Fruit fly (Drosophila melanogaster) whole organism, embryonic: Measurements from ENCODE around the gene Cdc45.
A peak's percentile ranks its signal among the peaks of the same experiment; 100 is the strongest.

Experiments used
- CG10431 ChIP-seq: fragments of 200-800 bp; sonication (Bioruptor generic); optimal IDR thresholded peaks from 3 replicates; lab custom pipeline; 2018; ENCODE audit warnings: missing biosample characterization, mild to moderate bottlenecking, missing genetic modification characterization
- CG10462 ChIP-seq: fragments of 200-800 bp; sonication (Bioruptor generic); optimal IDR thresholded peaks from 2 replicates; lab custom pipeline; 2016; ENCODE audit warnings: missing biosample characterization, missing genetic modification characterization
- CG13287 ChIP-seq: fragments of 200-800 bp; sonication (Bioruptor generic); IDR thresholded peaks from 2 replicates; pipeline ENCODE4 v1.3.6; 2022; ENCODE audit warnings: missing biosample characterization, missing genetic modification characterization; ENCODE audit not compliant: partially characterized antibody
- CG14860 ChIP-seq: fragments of 200-800 bp; sonication (Bioruptor generic); IDR thresholded peaks from 3 replicates; pipeline ENCODE4 v1.3.6; 2022; ENCODE audit warnings: missing biosample characterization, missing genetic modification characterization; ENCODE audit not compliant: partially characterized antibody
- CG15011 ChIP-seq: fragments of 200-800 bp; sonication (Bioruptor generic); optimal IDR thresholded peaks from 3 replicates; lab custom pipeline; 2018; ENCODE audit warnings: missing biosample characterization, mild to moderate bottlenecking, missing genetic modification characterization
- CG15514 ChIP-seq: fragments of 200-800 bp; sonication (Bioruptor generic); optimal IDR thresholded peaks from 3 replicates; lab custom pipeline; 2017; ENCODE audit warnings: missing biosample characterization, missing genetic modification characterization, mild to moderate bottlenecking, moderate library complexity, missing genetic modification reagents
- CG18599 ChIP-seq: fragments of 200-800 bp; sonication (Bioruptor generic); optimal IDR thresholded peaks from 3 replicates; lab custom pipeline; 2017; ENCODE audit warnings: missing biosample characterization, missing genetic modification characterization, mild to moderate bottlenecking, moderate library complexity, missing genetic modification reagents
- CG2712 ChIP-seq: fragments of 200-800 bp; optimal IDR thresholded peaks from 3 replicates; lab custom pipeline; 2019; ENCODE audit warnings: missing biosample characterization, mild to moderate bottlenecking, missing genetic modification characterization, moderate library complexity
- CG34224 ChIP-seq: fragments of 200-800 bp; sonication (Bioruptor generic); IDR thresholded peaks from 3 replicates; pipeline ENCODE4 v1.3.6; 2022; ENCODE audit warnings: missing biosample characterization, missing genetic modification characterization; ENCODE audit not compliant: partially characterized antibody
- CG4424 ChIP-seq: fragments of 200-800 bp; sonication (Bioruptor generic); optimal IDR thresholded peaks from 3 replicates; lab custom pipeline; 2016; ENCODE audit warnings: missing biosample characterization, missing genetic modification characterization
- CG6791 ChIP-seq: fragments of 200-800 bp; sonication (Bioruptor generic); IDR thresholded peaks from 3 replicates; pipeline ENCODE4 v1.3.6; 2022; ENCODE audit warnings: missing biosample characterization, missing genetic modification characterization; ENCODE audit not compliant: partially characterized antibody
- CG8290 ChIP-seq, 3 experiments: fragments of 200-800 bp; sonication (Bioruptor generic); optimal IDR thresholded peaks; 2 replicates each; lab custom pipeline; 2016 to 2019; ENCODE audit warnings: missing biosample characterization in 3 of 3, missing genetic modification characterization in 3 of 3, mild to moderate bottlenecking in 2 of 3, moderate library complexity in 1 of 3
- CG8944 ChIP-seq: fragments of 200-800 bp; sonication (Bioruptor generic); optimal IDR thresholded peaks from 3 replicates; lab custom pipeline; 2016; ENCODE audit warnings: missing biosample characterization, missing genetic modification characterization
- CG9876 ChIP-seq: fragments of 200-800 bp; sonication (Bioruptor generic); optimal IDR thresholded peaks from 2 replicates; lab custom pipeline; 2016; ENCODE audit warnings: missing biosample characterization, missing genetic modification characterization
- Dp ChIP-seq: fragments of 200-800 bp; sonication (Bioruptor generic); optimal IDR thresholded peaks from 2 replicates; lab custom pipeline; 2018; ENCODE audit warnings: missing biosample characterization, mild to moderate bottlenecking, missing genetic modification characterization, moderate library complexity
- Eip74EF ChIP-seq, 2 experiments: fragments of 200-800 bp in 1 of 2; fragments of >200 bp in 1 of 2; sonication (Bioruptor generic) in 1 of 2; optimal IDR thresholded peaks; 2 replicates each; lab custom pipeline; 2017 to 2019; ENCODE audit warnings: missing biosample characterization in 2 of 2, missing genetic modification characterization in 2 of 2, mild to moderate bottlenecking in 1 of 2, moderate library complexity in 1 of 2
- Lim3 ChIP-seq: fragments of 200-800 bp; sonication (Bioruptor generic); IDR thresholded peaks from 2 replicates; pipeline ENCODE4 v1.3.6; 2022; ENCODE audit warnings: missing biosample characterization, missing genetic modification characterization
- Meics ChIP-seq: fragments of 200-800 bp; sonication (Bioruptor generic); optimal IDR thresholded peaks from 2 replicates; lab custom pipeline; 2017; ENCODE audit warnings: missing biosample characterization, mild to moderate bottlenecking, missing genetic modification characterization
- Myb ChIP-seq: fragments of 200-800 bp; sonication (Bioruptor generic); optimal IDR thresholded peaks from 2 replicates; lab custom pipeline; 2016; ENCODE audit warnings: missing biosample characterization, missing genetic modification characterization
- NK7.1 ChIP-seq: fragments of 200-800 bp; sonication (Bioruptor generic); optimal IDR thresholded peaks from 3 replicates; lab custom pipeline; 2016; ENCODE audit warnings: missing biosample characterization, missing genetic modification characterization
- Nf-YC ChIP-seq: fragments of 200-800 bp; optimal IDR thresholded peaks from 3 replicates; lab custom pipeline; 2019; ENCODE audit warnings: missing biosample characterization, mild to moderate bottlenecking, missing genetic modification characterization, moderate library complexity
- NfI ChIP-seq: fragments of 200-800 bp; sonication (Bioruptor generic); optimal IDR thresholded peaks from 3 replicates; lab custom pipeline; 2018; ENCODE audit warnings: missing biosample characterization, mild to moderate bottlenecking, missing genetic modification characterization, moderate library complexity
- Opbp ChIP-seq: fragments of 200-800 bp; sonication (Bioruptor generic); IDR thresholded peaks from 3 replicates; pipeline ENCODE4 v1.3.6; 2022; ENCODE audit warnings: missing biosample characterization, missing genetic modification characterization; ENCODE audit not compliant: partially characterized antibody
- Rfx ChIP-seq: fragments of 200-800 bp; sonication (Bioruptor generic); IDR thresholded peaks from 2 replicates; pipeline ENCODE4 v1.3.6; 2022; ENCODE audit warnings: missing biosample characterization, missing genetic modification characterization
- Six4 ChIP-seq: fragments of 200-800 bp; sonication (Bioruptor generic); optimal IDR thresholded peaks from 2 replicates; lab custom pipeline; 2016; ENCODE audit warnings: missing biosample characterization, missing genetic modification characterization
- Sry-β ChIP-seq: fragments of 200-800 bp; sonication (Bioruptor generic); optimal IDR thresholded peaks from 2 replicates; lab custom pipeline; 2018; ENCODE audit warnings: missing biosample characterization, mild to moderate bottlenecking, missing genetic modification characterization, moderate library complexity
- Sry-δ ChIP-seq: fragments of 200-800 bp; sonication (Bioruptor generic); optimal IDR thresholded peaks from 2 replicates; lab custom pipeline; 2016; ENCODE audit warnings: missing biosample characterization, missing genetic modification characterization
- YL-1 ChIP-seq: fragments of 200-800 bp; sonication (Bioruptor generic); optimal IDR thresholded peaks from 3 replicates; lab custom pipeline; 2017; ENCODE audit warnings: missing biosample characterization, mild to moderate bottlenecking, missing genetic modification characterization
- abd-A ChIP-seq: fragments of 200-800 bp; sonication (Bioruptor generic); optimal IDR thresholded peaks from 3 replicates; lab custom pipeline; 2019; ENCODE audit warnings: missing biosample characterization, mild to moderate bottlenecking, missing genetic modification characterization, moderate library complexity
- amos ChIP-seq: fragments of 200-800 bp; sonication (Bioruptor generic); IDR thresholded peaks from 2 replicates; pipeline ENCODE4 v1.3.6; 2022; ENCODE audit warnings: missing biosample characterization, missing genetic modification characterization; ENCODE audit not compliant: partially characterized antibody
- ash1 ChIP-seq: fragments of 200-800 bp; sonication (Bioruptor generic); optimal IDR thresholded peaks from 2 replicates; lab custom pipeline; 2018; ENCODE audit warnings: missing biosample characterization, mild to moderate bottlenecking, missing genetic modification characterization
- br ChIP-seq: fragments of >200 bp; optimal IDR thresholded peaks from 2 replicates; lab custom pipeline; 2017
- chn ChIP-seq: fragments of 200-800 bp; sonication (Bioruptor generic); optimal IDR thresholded peaks from 2 replicates; lab custom pipeline; 2016; ENCODE audit warnings: missing biosample characterization, missing genetic modification characterization
- crol ChIP-seq: fragments of 200-800 bp; sonication (Bioruptor generic); IDR thresholded peaks from 2 replicates; pipeline ENCODE4 v1.3.6; 2022; ENCODE audit warnings: missing biosample characterization, missing genetic modification characterization
- exex ChIP-seq: fragments of 200-800 bp; sonication (Bioruptor generic); optimal IDR thresholded peaks from 4 replicates; lab custom pipeline; 2018; ENCODE audit warnings: missing biosample characterization, mild to moderate bottlenecking, missing genetic modification characterization, moderate library complexity
- fd96Cb ChIP-seq: fragments of 200-800 bp; sonication (Bioruptor generic); optimal IDR thresholded peaks from 2 replicates; lab custom pipeline; 2018; ENCODE audit warnings: missing biosample characterization, mild to moderate bottlenecking, missing genetic modification characterization, moderate library complexity
- gfzf ChIP-seq: fragments of 200-800 bp; sonication (Bioruptor generic); optimal IDR thresholded peaks from 2 replicates; lab custom pipeline; 2016; ENCODE audit warnings: missing biosample characterization, mild to moderate bottlenecking, missing genetic modification characterization, moderate library complexity
- grau ChIP-seq: fragments of 200-800 bp; optimal IDR thresholded peaks from 3 replicates; lab custom pipeline; 2019; ENCODE audit warnings: missing biosample characterization, mild to moderate bottlenecking, missing genetic modification characterization, moderate library complexity
- gro ChIP-seq: fragments of 200-800 bp; sonication (Bioruptor generic); optimal IDR thresholded peaks from 2 replicates; lab custom pipeline; 2016; ENCODE audit warnings: missing biosample characterization, missing genetic modification characterization
- ham ChIP-seq: fragments of 200-800 bp; sonication (Bioruptor generic); IDR thresholded peaks from 2 replicates; pipeline ENCODE4 v1.3.6; 2022; ENCODE audit warnings: missing biosample characterization, missing genetic modification characterization
- jing ChIP-seq: fragments of 200-800 bp; sonication (Bioruptor generic); optimal IDR thresholded peaks from 2 replicates; lab custom pipeline; 2018; ENCODE audit warnings: missing biosample characterization, mild to moderate bottlenecking, missing genetic modification characterization
- kni ChIP-seq: fragments of 200-800 bp; sonication (Bioruptor generic); optimal IDR thresholded peaks from 3 replicates; lab custom pipeline; 2017; ENCODE audit warnings: mild to moderate bottlenecking, missing biosample characterization, missing genetic modification reagents, missing genetic modification characterization
- knrl ChIP-seq: fragments of 200-800 bp; sonication (Bioruptor generic); IDR thresholded peaks from 3 replicates; pipeline ENCODE4 v1.3.6; 2022; ENCODE audit warnings: missing biosample characterization, missing genetic modification characterization; ENCODE audit not compliant: partially characterized antibody
- lola ChIP-seq, 3 experiments: fragments of >200 bp in 2 of 3; fragments of 200-800 bp in 1 of 3; sonication (Bioruptor generic) in 1 of 3; optimal IDR thresholded peaks; 2 replicates each; lab custom pipeline; 2017 to 2019; ENCODE audit warnings: missing biosample characterization in 3 of 3, missing genetic modification characterization in 3 of 3, mild to moderate bottlenecking in 1 of 3, moderate library complexity in 1 of 3
- sqz ChIP-seq: fragments of 200-800 bp; sonication (Bioruptor generic); optimal IDR thresholded peaks from 3 replicates; lab custom pipeline; 2018; ENCODE audit warnings: missing biosample characterization, mild to moderate bottlenecking, missing genetic modification characterization
- vvl ChIP-seq: fragments of 200-800 bp; sonication (Bioruptor generic); IDR thresholded peaks from 2 replicates; pipeline ENCODE4 v1.3.6; 2022; ENCODE audit warnings: missing biosample characterization, missing genetic modification characterization
- wor ChIP-seq: fragments of 200-800 bp; sonication (Bioruptor generic); IDR thresholded peaks from 2 replicates; pipeline ENCODE4 v1.3.6; 2022; ENCODE audit warnings: missing biosample characterization, missing genetic modification characterization
- yki ChIP-seq: fragments of >200 bp; optimal IDR thresholded peaks from 3 replicates; lab custom pipeline; 2018

The Cdc45 gene

dm6 chrX:1031196-1031595 lies 840 bp upstream of the Cdc45 start, which contains the start of gene CG14630:
CG14630 (plus strand) TSS chrX:1031496.
- no peak for TF ChIP-seq jing (GFP tag; lab: Kevin White, UChicago)
- no peak for TF ChIP-seq CG2712
- no peak for TF ChIP-seq NK7.1 (GFP tag; lab: Kevin White, UChicago)
- no peak for TF ChIP-seq CG4424
- no peak for TF ChIP-seq chn
- TF ChIP-seq exex, result no peak
- TF ChIP-seq CG15011 (GFP tag; lab: Kevin White, UChicago), result no peak
- no peak for TF ChIP-seq CG10462 (GFP tag; lab: Kevin White, UChicago)
- no peak for TF ChIP-seq fd96Cb (tag; lab: Kevin White, UChicago)
- TF ChIP-seq crol (GFP tag; lab: Robert Waterston, UW), result no peak
- no peak for TF ChIP-seq Six4 (GFP tag; lab: Kevin White, UChicago)
- TF ChIP-seq Eip74EF (GFP tag; optimal IDR thresholded peaks at IDR 0.05; lab: Kevin White, UChicago), result no peak
- TF ChIP-seq br (lab: Kevin White, UChicago), result no peak
- TF ChIP-seq ash1 (GFP tag; lab: Kevin White, UChicago), result no peak
- no peak for TF ChIP-seq CG14860
- TF ChIP-seq, all 482 proteins: peak for 0

- TF ChIP-seq CG9876 (GFP tag; lab: Kevin White, UChicago), result no peak
- TF ChIP-seq Nf-YC (tag; lab: Kevin White, UChicago), result peak; percentile 17
- TF ChIP-seq CG8944 (GFP tag; lab: Kevin White, UChicago), result no peak
- TF ChIP-seq sqz, result peak; percentile 37
- TF ChIP-seq kni, result peak; percentile 23
- TF ChIP-seq amos (GFP tag; lab: Robert Waterston, UW), result peak; percentile 59; the same call in 1 of the 2 replicates
- TF ChIP-seq ham (GFP tag; lab: Robert Waterston, UW), result no peak
- peak; percentile 55 for TF ChIP-seq Dp (GFP tag; lab: Kevin White, UChicago)
- TF ChIP-seq wor (GFP tag; lab: Robert Waterston, UW), result no peak
- TF ChIP-seq CG8290 (GFP tag; optimal IDR thresholded peaks at IDR 0.05; lab: Kevin White, UChicago), result no peak
- TF ChIP-seq CG8290 (tag; optimal IDR thresholded peaks at IDR 0.05; lab: Kevin White, UChicago), result peak in 1 of 2 experiments; percentile 64
- peak; percentile 12 for TF ChIP-seq NfI
- peak; percentile 60 for TF ChIP-seq CG13287 (GFP tag; lab: Robert Waterston, UW)
- peak; percentile 67 for TF ChIP-seq YL-1 (GFP tag; lab: Kevin White, UChicago)
- no peak for TF ChIP-seq lola (GFP tag; optimal IDR thresholded peaks at IDR 0.05; lab: Kevin White, UChicago)
- TF ChIP-seq Rfx (GFP tag; lab: Robert Waterston, UW), result 0 out of 2 replicates have a peak, but pooled peaks have one; percentile 15
- TF ChIP-seq Sry-δ (GFP tag; lab: Kevin White, UChicago), result peak; percentile 40
- TF ChIP-seq CG15514 (GFP tag; lab: Kevin White, UChicago), result peak; percentile 78
- peak; percentile 17 for TF ChIP-seq gro (GFP tag; lab: Kevin White, UChicago)
- 0 out of 3 replicates have a peak, but pooled peaks have one; percentile 30 for TF ChIP-seq knrl (GFP tag; lab: Robert Waterston, UW)
- peak; percentile 21; the same call in 1 of the 2 replicates for TF ChIP-seq vvl
- TF ChIP-seq CG34224 (GFP tag; lab: Robert Waterston, UW), result peak; percentile 42; the same call in 2 of the 3 replicates
- TF ChIP-seq Opbp (GFP tag; lab: Robert Waterston, UW), result peak; percentile 59
- peak; percentile 33 for TF ChIP-seq abd-A (tag; lab: Kevin White, UChicago)
- peak; percentile 29 for TF ChIP-seq Meics (GFP tag; lab: Kevin White, UChicago)
- peak; percentile 36 for TF ChIP-seq grau
- peak; percentile 0 for TF ChIP-seq CG18599 (GFP tag; lab: Kevin White, UChicago)
- TF ChIP-seq Lim3, result no peak
- no peak for TF ChIP-seq Sry-β (GFP tag; lab: Kevin White, UChicago)
- peak; percentile 60 for TF ChIP-seq Myb (GFP tag; lab: Kevin White, UChicago)
- peak; percentile 45 for TF ChIP-seq CG10431 (GFP tag; lab: Kevin White, UChicago)
- TF ChIP-seq CG6791 (GFP tag; lab: Robert Waterston, UW), result peak; percentile 57; the same call in 1 of the 3 replicates
- peak; percentile 73 for TF ChIP-seq gfzf (GFP tag; lab: Kevin White, UChicago)
- no peak for TF ChIP-seq yki (lab: Kevin White, UChicago)
These were observed 3.8 kb downstream of the Cdc45 start, which contains the start of the genes CG32814, CG11638 and CG3021 for dm6 chrX:1026511-1026910. CG32814 (minus strand) TSS chrX:1026700. CG11638 (minus strand) TSS chrX:1026703. CG3021 (plus strand) TSS chrX:1026791.
